Worm (Caenorhabditis elegans): ENCODE data around the gene C56C10.6.
A peak's percentile ranks its signal among the peaks of the same experiment; 100 is the strongest.

Gene C56C10.6

DNA sequence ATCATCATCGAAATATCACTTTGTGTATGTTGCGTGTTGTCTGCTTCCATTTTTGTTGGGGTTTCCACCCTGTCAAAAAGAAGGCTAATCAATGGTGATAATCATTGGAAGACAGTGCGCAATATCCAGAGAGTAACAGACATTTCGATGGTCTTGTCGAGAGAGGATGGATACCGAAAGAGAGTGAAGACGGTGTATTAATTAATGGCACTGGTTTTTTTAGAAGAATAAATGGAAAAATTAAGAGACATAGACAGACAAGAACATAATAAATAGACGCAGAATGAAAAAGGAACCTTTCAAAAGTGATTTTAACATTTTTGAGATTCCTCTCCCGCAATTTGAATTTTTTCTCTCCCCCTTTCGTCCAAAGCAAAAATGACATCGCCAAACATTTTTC lies 37.9 kb upstream of the C56C10.6 start (continued):
- TF ChIP-seq pag-3 (tag; optimal IDR thresholded peaks at IDR 0.05; ENCODE audit: borderline replicate concordance, insufficient read depth) (no peak), nhr-85 (tag) (peak; percentile 86), nhr-11 (tag; optimal IDR thresholded peaks at IDR 0.05) (no peak), mep-1 (tag; optimal IDR thresholded peaks at IDR 0.05) (no peak), aly-2 (tag; optimal IDR thresholded peaks at IDR 0.05) (no peak), rnt-1 (tag; optimal IDR thresholded peaks at IDR 0.05) (no peak), fkh-4 (tag; optimal IDR thresholded peaks at IDR 0.05; ENCODE audit: borderline replicate concordance) (no peak), mab-9 (GFP tag; IDR thresholded peaks at IDR 0.05) (no peak), unc-98 (GFP tag; IDR thresholded peaks at IDR 0.05) (no peak), unc-30 (tag; optimal IDR thresholded peaks at IDR 0.05) (no peak), pqm-1 (tag; optimal IDR thresholded peaks at IDR 0.05) (no peak)

DNA sequence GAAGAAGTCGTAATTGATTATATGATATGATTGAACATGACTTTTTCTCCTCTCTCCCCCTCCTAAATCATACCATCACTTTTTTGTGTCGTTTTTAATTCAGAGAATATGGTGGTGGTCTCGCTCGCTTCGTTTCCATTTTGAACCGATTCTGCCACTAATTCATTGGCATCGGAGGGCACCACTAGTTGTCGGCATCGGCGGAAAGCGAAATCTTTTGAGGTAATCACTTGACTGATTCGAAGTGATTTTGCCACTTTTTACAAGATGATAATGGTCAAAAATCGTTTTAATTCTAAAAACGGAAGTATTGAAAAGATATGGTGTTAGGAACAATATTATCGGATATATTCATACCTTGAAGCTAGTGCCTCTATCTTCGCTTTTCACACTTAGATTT lies 35.6 kb upstream of the C56C10.6 start, which contains the start of gene klf-3:
Gene klf-3 (plus strand): TSS at position 109 of the 400 bp plus-strand sequence.
- TF ChIP-seq lir-3 (tag; optimal IDR thresholded peaks at IDR 0.05; ENCODE audit: poor library complexity) = no peak
- peak in 1 of 6 experiments; percentile 17 for TF ChIP-seq elt-3 (tag; optimal IDR thresholded peaks at IDR 0.05)
- TF ChIP-seq ceh-82 (tag; optimal IDR thresholded peaks at IDR 0.05) = no peak
- no peak for TF ChIP-seq aha-1 (tag; optimal IDR thresholded peaks at IDR 0.05)
- TF ChIP-seq rnt-1 (tag; optimal IDR thresholded peaks at IDR 0.05) = no peak
- no peak for TF ChIP-seq unc-98 (GFP tag; IDR thresholded peaks at IDR 0.05)
- TF ChIP-seq ama-1 (optimal IDR thresholded peaks at IDR 0.05) = no peak
- peak; percentile 59 for TF ChIP-seq blmp-1 (tag; optimal IDR thresholded peaks at IDR 0.05)
- TF ChIP-seq snpc-4 (tag; optimal IDR thresholded peaks at IDR 0.05) = no peak
- TF ChIP-seq egl-27 (tag; optimal IDR thresholded peaks at IDR 0.05) = no peak
- TF ChIP-seq pag-3 (tag; optimal IDR thresholded peaks at IDR 0.05; ENCODE audit: borderline replicate concordance, insufficient read depth) = peak; percentile 53

DNA sequence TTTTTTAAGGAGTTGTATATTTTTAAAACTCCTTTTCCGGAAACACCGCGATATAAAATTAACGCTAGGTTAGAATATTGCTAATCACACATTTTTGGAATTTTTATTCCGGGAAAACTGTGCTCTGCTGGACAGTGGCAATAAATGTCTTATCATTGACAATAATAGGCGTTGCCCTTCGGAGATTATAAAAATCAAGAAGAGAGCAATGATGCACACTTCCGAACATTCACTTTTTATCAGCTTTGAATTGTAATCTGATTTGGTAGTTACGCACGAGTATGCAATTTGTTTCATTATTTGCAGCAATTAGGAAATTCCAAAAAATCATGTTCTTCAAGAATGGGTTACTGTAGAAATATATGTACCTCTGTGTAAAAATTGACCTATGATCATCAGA lies 35.0 kb upstream of the C56C10.6 start:
- TF ChIP-seq hlh-4 (tag; optimal IDR thresholded peaks at IDR 0.05) (no peak), pax-3 (tag; optimal IDR thresholded peaks at IDR 0.05) (no peak), elt-2 (tag; optimal IDR thresholded peaks at IDR 0.05) (peak; percentile 69), efl-1 (optimal IDR thresholded peaks at IDR 0.05) (no peak), efl-1 (GFP tag; optimal IDR thresholded peaks at IDR 0.05 in 1 of 2) (peak in 1 of 2 experiments; percentile 21)

DNA sequence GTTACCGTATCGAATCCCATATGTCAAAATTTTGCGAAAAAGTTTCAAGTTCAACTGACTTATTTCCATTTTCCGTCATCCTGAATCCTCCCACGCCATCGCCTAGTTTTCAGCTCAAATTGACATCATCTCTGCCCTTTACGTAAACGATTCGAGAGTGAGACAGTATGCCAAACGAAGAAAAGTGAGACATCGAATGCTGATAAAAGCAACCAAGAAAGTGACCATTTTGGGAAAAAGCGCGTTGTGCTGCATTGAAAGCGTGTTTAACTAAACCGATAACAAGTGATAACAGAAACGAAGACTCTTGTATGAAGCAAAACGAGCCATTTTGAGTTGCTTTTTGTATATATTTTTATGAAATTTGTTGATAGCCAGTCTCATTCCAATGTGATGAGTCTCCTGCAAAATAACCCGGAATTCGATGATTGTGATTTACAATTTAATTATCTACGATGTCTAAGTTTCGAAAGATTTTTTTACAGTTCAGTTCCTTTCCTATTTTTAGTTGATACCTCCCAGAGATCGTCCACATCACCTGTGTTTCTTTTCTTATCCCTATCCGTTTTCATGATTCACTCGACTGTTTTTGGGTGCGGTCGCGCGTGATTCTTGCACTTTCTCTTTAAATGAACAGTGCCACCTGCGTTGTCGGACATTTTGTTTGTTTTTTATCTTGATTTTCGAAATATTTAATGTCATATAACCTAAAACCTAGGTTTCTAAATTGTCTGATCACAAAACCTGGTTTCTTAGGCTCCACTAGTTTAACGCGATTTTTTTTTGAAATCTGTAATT lies 34.3 kb upstream of the C56C10.6 start:
- TF ChIP-seq blmp-1 (tag; optimal IDR thresholded peaks at IDR 0.05) = peak; percentile 95
- TF ChIP-seq nhr-20 (tag; optimal IDR thresholded peaks at IDR 0.05) = no peak
- peak; percentile 84 for TF ChIP-seq nhr-85 (tag)
- no peak for TF ChIP-seq mab-9 (GFP tag; IDR thresholded peaks at IDR 0.05)
- no peak for TF ChIP-seq nhr-90 (tag; optimal IDR thresholded peaks at IDR 0.05; ENCODE audit: poor library complexity)
- TF ChIP-seq lir-3 (tag; optimal IDR thresholded peaks at IDR 0.05; ENCODE audit: poor library complexity) = no peak
- peak; percentile 83 for TF ChIP-seq elt-2 (tag; optimal IDR thresholded peaks at IDR 0.05)
- peak; percentile 39 for TF ChIP-seq lin-14 (GFP tag; optimal IDR thresholded peaks at IDR 0.05)
- peak in 1 of 6 experiments; percentile 68 for TF ChIP-seq elt-3 (tag; optimal IDR thresholded peaks at IDR 0.05)
- TF ChIP-seq alr-1 (tag; optimal IDR thresholded peaks at IDR 0.05; ENCODE audit: borderline replicate concordance) = no peak

DNA sequence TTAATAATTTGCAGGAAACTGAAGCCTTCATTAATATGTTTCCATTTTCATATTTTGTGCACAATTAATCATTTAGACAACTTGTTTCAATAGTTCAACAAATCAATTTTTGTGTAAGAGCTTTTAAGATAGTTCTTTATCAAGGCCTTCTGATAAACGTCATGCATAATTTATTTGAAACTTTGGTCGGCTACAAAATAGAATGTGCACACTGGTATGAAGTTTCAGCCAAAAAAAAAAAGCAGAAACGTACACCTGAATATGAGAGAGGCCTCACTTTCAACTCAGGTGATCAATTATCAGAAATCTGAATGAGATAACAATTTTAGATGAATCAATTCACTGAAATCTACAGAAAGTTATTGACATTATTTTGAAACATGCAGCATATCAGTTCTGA lies 33.4 kb upstream of the C56C10.6 start:
- TF ChIP-seq elt-3 (tag; optimal IDR thresholded peaks at IDR 0.05) = no peak
- TF ChIP-seq elt-2 (tag; optimal IDR thresholded peaks at IDR 0.05) = peak; percentile 63

DNA sequence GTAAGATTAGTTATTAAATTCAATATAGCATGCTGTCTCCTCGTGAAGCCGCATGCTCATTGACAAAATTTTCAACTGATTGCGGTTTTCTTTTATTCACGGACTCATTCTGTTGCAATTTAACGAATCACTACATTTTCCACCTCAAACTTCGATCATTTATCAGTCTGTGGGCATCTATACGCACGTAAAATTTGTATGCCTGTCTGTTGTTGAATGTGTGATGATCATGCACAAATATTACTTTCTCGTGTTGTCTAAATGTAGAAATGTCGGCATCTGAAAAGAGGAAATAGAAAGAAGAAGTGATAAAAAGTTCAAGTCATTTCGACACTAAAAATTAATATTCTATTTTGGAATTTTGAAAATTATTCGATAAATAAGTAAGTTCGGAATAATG lies 31.4 kb upstream of the C56C10.6 start:
- peak; percentile 72 for TF ChIP-seq elt-2 (tag; optimal IDR thresholded peaks at IDR 0.05)
- TF ChIP-seq aly-2 (tag; optimal IDR thresholded peaks at IDR 0.05) = no peak
- TF ChIP-seq nhr-90 (tag; optimal IDR thresholded peaks at IDR 0.05; ENCODE audit: poor library complexity) = no peak
- TF ChIP-seq nhr-237 (tag; optimal IDR thresholded peaks at IDR 0.05) = no peak
- no peak for TF ChIP-seq efl-3 (GFP tag; optimal IDR thresholded peaks at IDR 0.05)
- peak in 1 of 2 experiments; percentile 34 for TF ChIP-seq lin-35 (GFP tag; optimal IDR thresholded peaks at IDR 0.05)
- TF ChIP-seq snu-23 (GFP tag; optimal IDR thresholded peaks at IDR 0.05) = no peak
- no peak for TF ChIP-seq fkh-8 (tag; optimal IDR thresholded peaks at IDR 0.05)
